Fruit fly (Drosophila melanogaster): Measurements from ENCODE around the gene CG6923.

Gene CG6923

DNA sequence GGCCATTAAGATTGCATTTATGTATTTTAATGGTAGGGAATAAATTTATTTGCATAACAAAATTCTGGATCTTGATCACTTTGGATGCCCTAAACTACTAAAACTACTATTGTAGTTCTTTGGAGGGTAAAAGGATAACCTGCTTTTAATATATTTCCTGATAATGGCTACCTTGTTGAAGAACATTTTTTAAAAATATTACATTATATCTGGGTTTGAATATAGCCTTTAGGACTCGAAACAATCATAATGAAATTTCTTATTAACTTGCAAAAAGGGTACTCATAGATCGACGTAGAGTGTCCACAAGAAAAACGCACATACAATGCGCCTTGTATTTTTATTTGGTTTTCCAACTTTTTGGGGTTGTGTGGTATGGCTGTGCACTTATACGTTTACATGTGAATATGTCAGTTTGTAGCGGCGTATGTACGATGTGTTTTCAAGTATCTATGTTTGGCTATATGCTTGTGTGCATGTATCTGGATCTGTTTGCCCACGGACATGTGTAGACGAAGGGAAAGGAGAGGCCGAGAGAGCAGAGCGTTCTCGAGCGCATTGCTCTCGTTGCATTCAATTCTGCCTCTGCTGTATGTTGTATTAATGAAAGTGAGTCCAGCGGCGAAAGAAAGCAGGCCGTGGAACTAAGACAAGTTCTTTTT is 29.7 kb upstream of the CG6923 start:
- no peak for TF ChIP-seq Mnt (GFP tag; optimal IDR thresholded peaks at IDR 0.05)
- TF ChIP-seq toe (GFP tag; optimal IDR thresholded peaks at IDR 0.05) = peak; percentile 9
- no peak for TF ChIP-seq CG1620 (GFP tag; optimal IDR thresholded peaks at IDR 0.05)
- TF ChIP-seq CG33017 (tag; optimal IDR thresholded peaks at IDR 0.05) = peak; percentile 14
- peak; percentile 85 for TF ChIP-seq kay (GFP tag; ENCODE audit: borderline replicate concordance)
- peak; percentile 38 for TF ChIP-seq CG14711 (tag; optimal IDR thresholded peaks at IDR 0.05)

DNA sequence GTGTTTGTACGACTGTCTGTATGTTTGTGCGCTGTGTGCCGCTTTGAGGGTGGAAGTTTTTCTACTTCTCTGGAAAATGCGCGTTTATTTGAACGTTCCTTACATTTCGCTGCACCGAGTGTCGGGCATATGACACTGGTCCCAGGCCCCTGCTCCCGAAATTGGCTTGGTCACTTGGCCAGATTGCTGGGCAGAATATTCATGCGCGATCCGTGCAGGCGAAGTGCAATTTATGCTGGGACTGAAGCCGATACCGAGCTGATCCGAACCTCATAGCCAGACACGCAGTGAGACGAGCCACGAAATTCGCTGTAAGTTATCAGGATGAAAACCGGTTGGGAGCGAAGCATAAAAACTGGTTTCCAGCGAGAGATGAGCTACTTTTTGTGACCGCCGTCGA is 29.1 kb upstream of the CG6923 start:
- TF ChIP-seq Hr96 (GFP tag; optimal IDR thresholded peaks at IDR 0.05) (peak; percentile 14), CG14711 (tag; optimal IDR thresholded peaks at IDR 0.05) (no peak), Mnt (GFP tag; optimal IDR thresholded peaks at IDR 0.05) (no peak), tj (GFP tag; optimal IDR thresholded peaks at IDR 0.05) (no peak), CG1620 (GFP tag; optimal IDR thresholded peaks at IDR 0.05) (no peak), bab1 (GFP tag; optimal IDR thresholded peaks at IDR 0.05) (no peak), cnc (optimal IDR thresholded peaks at IDR 0.05) (no peak)

DNA sequence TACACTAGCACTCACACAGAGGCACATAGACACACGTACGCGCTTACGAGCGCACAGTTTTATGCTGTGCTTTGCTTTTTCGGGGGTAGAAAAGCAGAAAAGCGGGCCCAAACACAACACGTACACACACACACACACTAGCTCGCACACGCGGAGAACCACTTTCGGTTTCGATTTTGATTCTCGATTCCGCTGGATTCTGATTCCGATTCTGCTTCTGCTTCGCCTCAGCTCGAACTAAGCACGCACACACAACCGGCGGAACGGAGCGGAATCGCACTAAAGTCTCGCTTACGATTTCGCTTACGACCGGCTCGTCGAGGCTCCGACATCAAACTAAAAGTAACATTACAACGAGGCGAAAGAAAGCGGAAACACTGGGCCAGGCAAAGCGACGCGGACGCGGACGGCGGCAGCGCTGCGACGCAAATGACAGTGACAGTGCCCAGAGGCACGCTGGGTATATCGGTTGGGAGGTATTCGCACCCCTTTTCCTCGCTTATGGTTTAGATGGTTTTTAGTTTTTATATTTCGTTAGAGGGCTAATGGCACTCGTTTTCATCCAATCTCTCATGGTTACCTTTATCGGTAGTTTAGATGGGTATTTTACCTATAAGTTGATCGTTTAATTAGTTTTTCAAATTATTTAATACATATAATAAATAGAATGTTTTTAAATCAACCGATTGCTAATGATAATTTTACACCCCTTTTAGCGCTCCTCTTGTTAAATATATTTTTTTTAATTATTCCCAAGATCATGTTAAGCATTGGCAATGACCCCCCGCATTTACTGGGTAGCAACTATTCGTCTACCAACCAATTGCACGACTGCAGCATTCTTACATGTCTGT is 28.4 kb upstream of the CG6923 start:
- TF ChIP-seq Hr96 (GFP tag; optimal IDR thresholded peaks at IDR 0.05) (peak; percentile 79), Mnt (GFP tag; optimal IDR thresholded peaks at IDR 0.05) (peak; percentile 89), cic (GFP tag; optimal IDR thresholded peaks at IDR 0.05) (peak; percentile 76), CG14711 (tag; optimal IDR thresholded peaks at IDR 0.05) (peak; percentile 14), tj (GFP tag; optimal IDR thresholded peaks at IDR 0.05) (peak; percentile 76), toe (GFP tag; optimal IDR thresholded peaks at IDR 0.05) (peak; percentile 68), CG7045 (GFP tag; optimal IDR thresholded peaks at IDR 0.05) (peak; percentile 79), cnc (optimal IDR thresholded peaks at IDR 0.05) (no peak), kay (GFP tag; ENCODE audit: borderline replicate concordance) (peak; percentile 75), Crg-1 (GFP tag; optimal IDR thresholded peaks at IDR 0.05) (peak; percentile 63), CG12768 (GFP tag; optimal IDR thresholded peaks at IDR 0.05) (peak; percentile 74), ovo (GFP tag; optimal IDR thresholded peaks at IDR 0.05) (peak; percentile 70), CG7101 (tag; optimal IDR thresholded peaks at IDR 0.05) (peak; percentile 62), CG33017 (tag; optimal IDR thresholded peaks at IDR 0.05) (peak; percentile 15), Clk (GFP tag; optimal IDR thresholded peaks at IDR 0.05) (peak; percentile 8), CG1620 (GFP tag; optimal IDR thresholded peaks at IDR 0.05) (peak; percentile 72), pad (GFP tag; optimal IDR thresholded peaks at IDR 0.05) (peak; percentile 69), CG11617 (GFP tag; optimal IDR thresholded peaks at IDR 0.05) (peak; percentile 98), bab1 (GFP tag; optimal IDR thresholded peaks at IDR 0.05) (peak; percentile 39), CG5204 (GFP tag; optimal IDR thresholded peaks at IDR 0.05) (peak; percentile 85)

DNA sequence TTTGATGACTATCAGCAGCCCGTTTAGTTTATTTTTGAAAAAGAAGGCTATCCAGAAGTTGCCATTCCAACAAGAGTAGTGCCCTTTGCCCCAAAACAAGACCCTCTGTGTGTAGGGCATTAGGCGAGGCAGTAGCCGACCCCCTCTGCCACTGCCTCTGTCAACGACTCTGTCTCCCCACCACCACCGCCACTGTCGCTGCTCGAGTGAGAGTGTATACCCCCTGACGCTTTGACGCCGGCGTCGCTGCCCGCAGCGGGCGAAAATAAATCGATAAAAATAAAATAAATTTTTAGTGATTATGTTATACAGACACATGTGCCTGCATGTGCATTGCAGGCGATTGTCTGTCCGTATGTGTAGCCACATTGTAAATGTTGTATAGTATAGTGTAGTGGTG is 27.2 kb upstream of the CG6923 start:
- TF ChIP-seq ovo (GFP tag; optimal IDR thresholded peaks at IDR 0.05) (no peak), CG7045 (GFP tag; optimal IDR thresholded peaks at IDR 0.05) (peak; percentile 11), toe (GFP tag; optimal IDR thresholded peaks at IDR 0.05) (no peak), Mnt (GFP tag; optimal IDR thresholded peaks at IDR 0.05) (peak; percentile 66), CG14711 (tag; optimal IDR thresholded peaks at IDR 0.05) (no peak), tj (GFP tag; optimal IDR thresholded peaks at IDR 0.05) (peak; percentile 0)

DNA sequence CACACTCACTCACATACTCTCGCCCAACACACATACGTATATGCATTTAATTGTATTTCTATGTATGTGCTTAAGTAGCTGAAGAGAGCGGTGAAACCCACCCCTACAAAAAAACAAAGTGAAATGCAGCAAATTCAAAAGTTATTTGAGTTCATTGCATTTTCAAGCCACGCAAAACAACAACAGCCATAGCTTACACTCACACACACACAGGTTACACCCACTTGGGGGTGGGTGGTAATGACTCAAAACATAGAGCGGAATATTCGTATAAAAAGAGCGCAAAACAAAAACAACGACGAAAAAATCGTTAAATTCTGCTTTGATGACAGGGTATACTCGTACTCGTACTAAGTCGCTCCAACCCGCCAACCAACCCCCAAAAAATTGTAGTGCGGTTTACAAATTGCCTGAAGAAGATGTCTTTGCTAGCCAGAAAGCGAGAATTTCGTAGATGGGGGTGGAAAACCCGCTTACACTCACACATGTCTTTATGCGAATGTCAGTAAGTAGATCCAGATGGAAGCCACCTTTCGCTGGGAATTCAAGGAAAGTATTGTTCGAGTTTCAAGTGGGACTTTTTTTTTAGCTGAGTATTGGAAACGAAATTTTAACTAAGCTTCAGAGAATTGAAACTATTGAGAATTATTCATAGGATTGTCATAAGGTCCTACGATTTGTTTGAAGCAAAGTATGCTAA is 26.4 kb upstream of the CG6923 start:
- no peak for TF ChIP-seq cic (GFP tag; optimal IDR thresholded peaks at IDR 0.05)
- TF ChIP-seq kay (GFP tag; ENCODE audit: borderline replicate concordance) = peak; percentile 14
- TF ChIP-seq Clk (GFP tag; optimal IDR thresholded peaks at IDR 0.05) = no peak
- TF ChIP-seq cnc (optimal IDR thresholded peaks at IDR 0.05) = no peak

DNA sequence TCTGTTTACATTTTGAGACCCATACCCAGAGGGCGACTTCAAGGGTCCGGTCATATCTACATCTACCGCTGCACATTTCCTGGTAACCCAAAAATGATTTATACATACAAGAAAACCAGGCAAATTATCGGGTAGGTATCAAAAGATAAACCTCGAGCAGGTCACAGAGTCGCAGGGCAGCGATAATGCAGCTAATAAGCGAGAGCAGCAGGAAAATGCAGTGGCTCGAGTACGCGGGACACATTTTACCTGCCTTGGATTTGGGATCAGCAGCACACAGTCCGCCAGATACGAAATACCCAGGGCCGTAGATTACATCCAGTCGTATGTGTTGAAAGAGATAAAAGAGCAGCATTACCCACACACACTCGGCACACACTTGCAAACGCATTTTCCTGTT is 25.4 kb upstream of the CG6923 start:
- no peak for TF ChIP-seq Crg-1 (GFP tag; optimal IDR thresholded peaks at IDR 0.05)

DNA sequence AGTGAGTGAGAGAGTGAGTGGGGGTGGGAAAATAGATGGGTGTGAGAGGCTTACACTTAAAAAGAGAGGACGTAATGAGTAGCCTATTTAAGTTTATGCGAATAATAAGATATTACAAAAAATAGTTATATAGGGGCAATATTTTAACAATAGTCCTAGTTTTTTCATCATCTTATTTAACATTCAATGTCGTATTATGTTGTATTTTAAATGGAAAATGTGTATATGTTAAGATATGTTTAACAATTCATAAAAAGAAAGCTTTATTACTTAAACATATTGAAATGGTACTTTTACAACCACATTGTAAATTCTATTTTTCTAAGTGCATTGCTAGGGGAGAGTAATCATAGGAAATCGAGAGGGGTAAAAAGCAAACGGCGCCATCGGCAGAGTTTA is 24.2 kb upstream of the CG6923 start:
- TF ChIP-seq toe (GFP tag; optimal IDR thresholded peaks at IDR 0.05) (no peak), pad (GFP tag; optimal IDR thresholded peaks at IDR 0.05) (peak; percentile 39), CG7045 (GFP tag; optimal IDR thresholded peaks at IDR 0.05) (peak; percentile 79), Clk (GFP tag; optimal IDR thresholded peaks at IDR 0.05) (peak; percentile 9), CG33017 (tag; optimal IDR thresholded peaks at IDR 0.05) (peak; percentile 84), CG11617 (GFP tag; optimal IDR thresholded peaks at IDR 0.05) (peak; percentile 63), Hr96 (GFP tag; optimal IDR thresholded peaks at IDR 0.05) (no peak), Crg-1 (GFP tag; optimal IDR thresholded peaks at IDR 0.05) (no peak), Mnt (GFP tag; optimal IDR thresholded peaks at IDR 0.05) (no peak), CG12768 (GFP tag; optimal IDR thresholded peaks at IDR 0.05) (peak; percentile 58), ovo (GFP tag; optimal IDR thresholded peaks at IDR 0.05) (no peak), CG7101 (tag; optimal IDR thresholded peaks at IDR 0.05) (peak; percentile 63), bab1 (GFP tag; optimal IDR thresholded peaks at IDR 0.05) (no peak), cic (GFP tag; optimal IDR thresholded peaks at IDR 0.05) (no peak), CG1620 (GFP tag; optimal IDR thresholded peaks at IDR 0.05) (no peak), kay (GFP tag; ENCODE audit: borderline replicate concordance) (no peak), CG5204 (GFP tag; optimal IDR thresholded peaks at IDR 0.05) (no peak), cnc (optimal IDR thresholded peaks at IDR 0.05) (no peak), CG14711 (tag; optimal IDR thresholded peaks at IDR 0.05) (peak; percentile 57), tj (GFP tag; optimal IDR thresholded peaks at IDR 0.05) (no peak)
